Worm (Caenorhabditis elegans) whole organism, L3 larva: ENCODE data around the gene irld-44.

Experiments
- R02D3.7 ChIP-seq: fragments of 150-350 bp; optimal IDR thresholded peaks from 2 replicates; lab custom pipeline; 2014; ENCODE audit warnings: missing biosample characterization, missing genetic modification characterization
- ZK546.5 ChIP-seq: sonication (generic microtip); optimal IDR thresholded peaks from 2 replicates; lab custom pipeline; 2017; ENCODE audit warnings: missing biosample characterization, missing genetic modification characterization
- aly-2 ChIP-seq: fragments of 150-350 bp; optimal IDR thresholded peaks from 2 replicates; lab custom pipeline; 2014; ENCODE audit warnings: missing biosample characterization, missing genetic modification characterization
- ceh-16 ChIP-seq: sonication (generic microtip); optimal IDR thresholded peaks from 2 replicates; lab custom pipeline; 2017; ENCODE audit warnings: missing biosample characterization, missing genetic modification characterization
- ceh-28 ChIP-seq: fragments of 150-350 bp; optimal IDR thresholded peaks from 2 replicates; lab custom pipeline; 2014; ENCODE audit warnings: missing biosample characterization, missing genetic modification reagents, missing genetic modification characterization
- ceh-82 ChIP-seq: fragments of 150-350 bp; optimal IDR thresholded peaks from 2 replicates; lab custom pipeline; 2014; ENCODE audit warnings: missing biosample characterization, missing genetic modification characterization
- ceh-9 ChIP-seq: sonication (generic microtip); optimal IDR thresholded peaks from 2 replicates; lab custom pipeline; 2018; ENCODE audit warnings: missing biosample characterization, missing genetic modification characterization
- daf-12 ChIP-seq: fragments of 150-350 bp; optimal IDR thresholded peaks from 2 replicates; lab custom pipeline; 2014; ENCODE audit warnings: missing biosample characterization, missing genetic modification reagents, missing genetic modification characterization
- egl-27 ChIP-seq: sonication (generic microtip); optimal IDR thresholded peaks from 4 replicates; lab custom pipeline; 2017; ENCODE audit warnings: missing biosample characterization, missing genetic modification reagents, missing genetic modification characterization
- elt-1 ChIP-seq: fragments of 150-350 bp; optimal IDR thresholded peaks from 2 replicates; lab custom pipeline; 2014; ENCODE audit warnings: missing biosample characterization, missing genetic modification characterization
- elt-2 ChIP-seq: sonication (generic microtip); optimal IDR thresholded peaks from 2 replicates; lab custom pipeline; 2016; ENCODE audit warnings: missing genetic modification reagents, mild to moderate bottlenecking, missing genetic modification characterization, missing compliant biosample characterization
- elt-3 ChIP-seq, 3 experiments: fragments of 150-350 bp in 1 of 3; sonication (generic microtip) in 2 of 3; optimal IDR thresholded peaks; 2 replicates in 2 of 3; 4 replicates in 1 of 3; lab custom pipeline; 2014 to 2017; ENCODE audit warnings: missing biosample characterization in 3 of 3, missing genetic modification characterization in 3 of 3
- eor-1 ChIP-seq, 2 experiments: fragments of 150-350 bp; optimal IDR thresholded peaks; 2 replicates each; lab custom pipeline; 2014 to 2018; ENCODE audit warnings: missing biosample characterization in 2 of 2, missing genetic modification characterization in 2 of 2
- fkh-10 ChIP-seq: sonication (generic microtip); optimal IDR thresholded peaks from 2 replicates; lab custom pipeline; 2017; ENCODE audit warnings: missing biosample characterization, missing genetic modification reagents, missing genetic modification characterization
- fkh-2 ChIP-seq: fragments of 150-350 bp; optimal IDR thresholded peaks from 2 replicates; lab custom pipeline; 2014; ENCODE audit warnings: missing biosample characterization, missing genetic modification reagents, missing genetic modification characterization
- fos-1 ChIP-seq: fragments of 150-350 bp; optimal IDR thresholded peaks from 2 replicates; lab custom pipeline; 2014; ENCODE audit warnings: missing biosample characterization, missing genetic modification characterization
- hmg-11 ChIP-seq: sonication (generic microtip); optimal IDR thresholded peaks from 2 replicates; lab custom pipeline; 2016; ENCODE audit warnings: missing genetic modification characterization, missing compliant biosample characterization
- jun-1 ChIP-seq: fragments of 150-350 bp; optimal IDR thresholded peaks from 2 replicates; lab custom pipeline; 2014; ENCODE audit warnings: missing biosample characterization, missing genetic modification reagents, missing genetic modification characterization
- lin-15B ChIP-seq: fragments of 150-350 bp; optimal IDR thresholded peaks from 2 replicates; lab custom pipeline; 2014; ENCODE audit warnings: missing biosample characterization, missing genetic modification characterization
- lin-39 ChIP-seq: fragments of 150-350 bp; optimal IDR thresholded peaks from 2 replicates; lab custom pipeline; 2018; ENCODE audit warnings: missing biosample characterization, missing genetic modification reagents, missing genetic modification characterization
- lsy-12 ChIP-seq: sonication (generic microtip); optimal IDR thresholded peaks from 2 replicates; lab custom pipeline; 2016; ENCODE audit warnings: mild to moderate bottlenecking, missing genetic modification characterization, missing compliant biosample characterization
- nhr-11 ChIP-seq: fragments of 150-350 bp; optimal IDR thresholded peaks from 2 replicates; lab custom pipeline; 2014; ENCODE audit warnings: missing biosample characterization, missing genetic modification characterization
- nhr-237 ChIP-seq: fragments of 150-350 bp; optimal IDR thresholded peaks from 2 replicates; lab custom pipeline; 2014; ENCODE audit warnings: missing biosample characterization, missing genetic modification characterization
- nhr-28 ChIP-seq: fragments of 150-350 bp; optimal IDR thresholded peaks from 2 replicates; lab custom pipeline; 2014; ENCODE audit warnings: missing biosample characterization, missing genetic modification characterization
- nhr-67 ChIP-seq: fragments of 150-350 bp; optimal IDR thresholded peaks from 2 replicates; lab custom pipeline; 2014; ENCODE audit warnings: missing biosample characterization, missing genetic modification characterization
- nhr-76 ChIP-seq: fragments of 150-350 bp; sonication (generic microtip); optimal IDR thresholded peaks from 5 replicates; lab custom pipeline; 2014; ENCODE audit warnings: missing biosample characterization, missing genetic modification characterization
- nhr-77 ChIP-seq: fragments of 150-350 bp; optimal IDR thresholded peaks from 2 replicates; lab custom pipeline; 2014; ENCODE audit warnings: missing biosample characterization, missing genetic modification characterization
- pha-4 ChIP-seq: fragments of 150-350 bp; optimal IDR thresholded peaks from 2 replicates; lab custom pipeline; 2014; ENCODE audit warnings: missing biosample characterization, missing genetic modification reagents, missing genetic modification characterization
- pqm-1 ChIP-seq: fragments of 150-350 bp; optimal IDR thresholded peaks from 2 replicates; lab custom pipeline; 2017; ENCODE audit warnings: missing biosample characterization, missing genetic modification characterization, inconsistent platforms
- snpc-4 ChIP-seq: fragments of 150-350 bp; optimal IDR thresholded peaks from 2 replicates; lab custom pipeline; 2014; ENCODE audit warnings: missing biosample characterization, missing genetic modification characterization
- tbx-2 ChIP-seq: sonication (generic microtip); optimal IDR thresholded peaks from 2 replicates; lab custom pipeline; 2016; ENCODE audit warnings: mild to moderate bottlenecking, missing genetic modification characterization, missing compliant biosample characterization
- unc-39 ChIP-seq: sonication (generic microtip); optimal IDR thresholded peaks from 4 replicates; lab custom pipeline; 2017; ENCODE audit warnings: missing biosample characterization, missing genetic modification characterization
- zag-1 ChIP-seq: fragments of 150-350 bp; optimal IDR thresholded peaks from 2 replicates; lab custom pipeline; 2014; ENCODE audit warnings: missing biosample characterization, missing genetic modification characterization

irld-44 gene

DNA sequence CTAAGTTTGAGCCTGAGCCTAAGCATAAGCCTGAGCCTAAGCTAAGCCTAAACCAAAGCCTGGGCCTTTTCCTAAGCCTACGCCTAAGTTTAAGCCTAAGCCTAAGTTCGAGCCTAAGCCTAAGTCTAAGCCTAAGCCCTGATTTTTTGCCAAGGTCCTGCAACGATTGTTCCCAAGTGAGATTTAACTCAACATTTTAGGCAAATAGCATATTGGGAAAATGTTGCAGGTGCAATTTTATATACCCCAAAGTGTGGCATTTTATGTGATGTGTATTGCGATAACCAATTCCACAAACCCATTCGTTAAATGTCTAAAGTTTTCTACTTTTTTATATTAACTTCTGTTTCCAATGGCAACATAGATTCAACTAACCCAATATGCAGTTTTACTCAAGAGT lies 11.1 kb downstream of the irld-44 start, which contains the start of gene irld-40:
Gene irld-40, plus strand, starts transcription at position 301 of the 400 bp plus-strand sequence.
- TF ChIP-seq nhr-11, result peak; percentile 1
- TF ChIP-seq tbx-2 (tag; lab: Kevin White, UChicago), result no peak

DNA sequence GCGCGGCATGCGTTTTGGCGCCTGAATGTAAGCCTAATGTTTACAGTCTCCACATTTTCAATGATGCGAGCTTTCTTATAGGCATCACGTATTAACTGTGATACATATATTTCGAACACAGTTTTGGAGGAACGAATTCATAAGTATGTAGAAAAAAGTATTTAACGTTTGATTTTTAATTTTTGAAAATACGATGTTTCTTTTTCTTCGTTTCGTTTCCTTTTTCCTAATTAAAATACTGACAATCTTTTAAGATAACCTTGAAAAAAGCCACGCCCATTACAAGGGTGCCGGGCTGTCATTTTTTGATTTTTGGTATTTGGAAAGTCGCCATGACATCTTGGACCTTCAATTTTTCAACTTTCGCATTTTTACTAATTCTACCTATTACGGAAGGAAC lies 13.8 kb downstream of the irld-44 start, which contains the start of gene K04F1.9:
Gene K04F1.9, plus strand, starts transcription at position 301 of the 400 bp plus-strand sequence.
- TF ChIP-seq zag-1, result no peak
- no peak for TF ChIP-seq R02D3.7 (tag; lab: Kevin White, UChicago)
- TF ChIP-seq elt-1, result no peak
- TF ChIP-seq lin-39 (tag; lab: Kevin White, UChicago), result no peak
- no peak for TF ChIP-seq nhr-28 (tag; lab: Kevin White, UChicago)
- TF ChIP-seq fkh-2 (tag; lab: Kevin White, UChicago), result no peak
- TF ChIP-seq egl-27 (tag; lab: Kevin White, UChicago), result no peak
- no peak for TF ChIP-seq elt-2 (tag; lab: Kevin White, UChicago)
- TF ChIP-seq jun-1 (tag; lab: Kevin White, UChicago), result no peak
- no peak for TF ChIP-seq nhr-67 (tag; lab: Kevin White, UChicago)
- TF ChIP-seq aly-2 (tag; lab: Kevin White, UChicago), result no peak
- no peak for TF ChIP-seq fkh-10
- TF ChIP-seq unc-39 (tag; lab: Kevin White, UChicago), result no peak
- TF ChIP-seq lsy-12, result no peak
- no peak for TF ChIP-seq ZK546.5
- TF ChIP-seq pqm-1 (tag; lab: Kevin White, UChicago), result no peak
- TF ChIP-seq lin-15B (tag; lab: Kevin White, UChicago), result no peak
- no peak for TF ChIP-seq elt-3 (tag; optimal IDR thresholded peaks at IDR 0.05; lab: Kevin White, UChicago)

DNA sequence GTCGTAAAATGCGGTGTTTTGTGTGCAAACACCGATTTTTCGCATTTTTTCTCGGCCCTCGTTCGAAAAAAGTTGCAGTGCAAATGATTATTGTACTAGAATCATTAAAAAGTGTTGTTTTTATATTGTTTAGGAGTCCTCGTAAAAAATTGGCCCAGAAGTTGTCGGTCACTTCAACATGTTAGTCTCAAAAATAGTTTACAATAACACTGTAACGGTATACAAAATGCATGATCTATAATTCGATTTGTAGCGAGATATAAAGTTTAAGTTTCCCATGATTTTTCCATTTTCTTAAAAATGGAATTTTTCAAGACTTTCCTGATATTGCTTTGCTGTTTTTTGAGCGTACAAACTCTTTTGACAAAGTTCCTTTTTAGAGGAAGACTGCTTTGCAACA lies 15.8 kb downstream of the irld-44 start, which contains the start of gene K04F1.8:
Gene K04F1.8, plus strand, starts transcription at position 301 of the 400 bp plus-strand sequence.
- TF ChIP-seq nhr-77 (tag; lab: Kevin White, UChicago) (no peak), unc-39 (tag; lab: Kevin White, UChicago) (no peak), nhr-76 (tag; lab: Kevin White, UChicago) (no peak), pha-4 (tag; lab: Kevin White, UChicago) (no peak), lin-15B (tag; lab: Kevin White, UChicago) (no peak), egl-27 (tag; lab: Kevin White, UChicago) (no peak), nhr-28 (tag; lab: Kevin White, UChicago) (no peak), daf-12 (no peak), ZK546.5 (no peak), ceh-9 (tag; lab: Kevin White, UChicago) (no peak), ceh-28 (tag; lab: Kevin White, UChicago) (no peak), aly-2 (tag; lab: Kevin White, UChicago) (no peak)

DNA sequence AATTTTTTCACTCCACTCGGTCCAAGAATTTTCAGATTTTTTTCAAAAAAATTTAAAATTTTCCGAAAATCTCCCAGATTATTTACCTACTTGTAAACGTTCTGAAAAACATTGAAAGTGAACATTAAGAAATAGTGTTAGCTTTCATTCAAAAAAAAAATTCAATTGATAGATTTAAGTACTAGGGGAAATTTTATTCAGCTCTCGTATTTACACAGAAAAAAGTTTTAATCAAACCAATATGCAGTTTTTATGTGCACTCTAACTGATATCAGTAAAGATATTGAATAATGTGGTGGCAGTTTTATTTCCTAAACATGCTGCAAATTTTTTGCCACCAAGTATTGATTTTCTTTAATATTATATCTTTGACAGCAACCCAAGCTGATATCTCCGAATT lies 17.1 kb downstream of the irld-44 start, which contains the start of gene irld-42:
Gene irld-42, plus strand, starts transcription at position 301 of the 400 bp plus-strand sequence.
- TF ChIP-seq nhr-237 (tag; lab: Kevin White, UChicago) (no peak), fos-1 (tag; lab: Kevin White, UChicago) (no peak), ceh-82 (no peak), ceh-16 (no peak), elt-3 (tag; optimal IDR thresholded peaks at IDR 0.05; lab: Kevin White, UChicago) (no peak), elt-2 (tag; lab: Kevin White, UChicago) (no peak), egl-27 (tag; lab: Kevin White, UChicago) (no peak), tbx-2 (tag; lab: Kevin White, UChicago) (no peak), zag-1 (no peak), eor-1 (tag; optimal IDR thresholded peaks at IDR 0.05; lab: Kevin White, UChicago) (no peak)

DNA sequence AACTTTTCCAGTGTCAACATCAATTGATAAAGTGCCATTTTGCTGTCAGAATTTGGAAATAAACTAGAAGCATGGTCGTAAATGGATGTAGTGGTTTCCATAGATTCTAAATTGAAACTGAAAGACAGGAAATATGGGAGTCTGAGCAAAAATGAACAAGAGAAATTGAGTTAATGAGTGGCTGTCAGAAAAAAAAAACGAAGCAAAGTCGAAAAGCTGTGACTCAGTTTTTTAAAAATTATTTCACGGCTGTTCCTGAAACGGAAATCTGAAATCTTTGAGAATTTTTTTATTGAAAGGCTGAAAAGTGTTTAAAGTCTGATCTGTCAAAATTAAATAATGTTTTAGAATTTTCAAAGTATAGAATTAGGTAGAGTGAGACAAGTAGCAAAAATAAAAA lies 27.1 kb downstream of the irld-44 start, which contains the start of gene srw-98:
Gene srw-98, minus strand, starts transcription at position 101 of the 400 bp plus-strand sequence.
- TF ChIP-seq R02D3.7 (tag; lab: Kevin White, UChicago) (no peak), fkh-2 (tag; lab: Kevin White, UChicago) (no peak)

DNA sequence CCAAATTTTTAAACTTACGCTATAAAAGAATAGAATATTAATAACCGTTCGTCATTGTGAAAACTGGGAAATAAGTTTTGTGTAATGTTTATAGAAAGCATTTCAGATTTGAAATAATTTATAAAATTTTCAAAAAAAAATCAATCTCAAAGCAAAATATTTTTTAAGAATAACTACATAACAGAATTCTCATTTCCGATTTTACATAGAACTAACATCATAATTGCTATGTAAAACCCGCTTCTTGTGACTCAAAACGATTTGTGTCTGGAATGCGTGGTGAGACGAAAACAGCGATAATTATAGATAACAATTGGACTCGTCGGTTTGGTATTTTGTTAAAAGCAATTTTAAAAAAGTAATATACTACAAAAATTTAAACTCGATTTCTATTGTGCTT lies 29.6 kb downstream of the irld-44 start, which contains the start of gene srw-91:
Gene srw-91, minus strand, starts transcription at position 101 of the 400 bp plus-strand sequence.
- no peak for TF ChIP-seq fkh-10
- no peak for TF ChIP-seq nhr-77 (tag; lab: Kevin White, UChicago)
- TF ChIP-seq hmg-11, result no peak
- TF ChIP-seq nhr-28 (tag; lab: Kevin White, UChicago), result no peak
- TF ChIP-seq zag-1, result no peak
- TF ChIP-seq nhr-237 (tag; lab: Kevin White, UChicago), result no peak
- TF ChIP-seq eor-1 (tag; optimal IDR thresholded peaks at IDR 0.05; lab: Kevin White, UChicago), result no peak
- TF ChIP-seq snpc-4 (tag; lab: Kevin White, UChicago), result no peak
